Fruit fly (Drosophila melanogaster) whole organism, embryonic: ENCODE data around the gene glu.
A peak's percentile ranks its signal among the peaks of the same experiment; 100 is the strongest.

Experiments
- BtbVII ChIP-seq: fragments of 200-800 bp; sonication (Bioruptor generic); optimal IDR thresholded peaks from 3 replicates; lab custom pipeline; 2017; ENCODE audit warnings: missing biosample characterization, mild to moderate bottlenecking, missing genetic modification characterization
- CG10543 ChIP-seq: fragments of 200-800 bp; sonication (Bioruptor generic); optimal IDR thresholded peaks from 3 replicates; lab custom pipeline; 2017; ENCODE audit warnings: missing biosample characterization, mild to moderate bottlenecking, missing genetic modification characterization, moderate library complexity
- CG12071 ChIP-seq: fragments of 200-800 bp; sonication (Bioruptor generic); optimal IDR thresholded peaks from 3 replicates; lab custom pipeline; 2018; ENCODE audit warnings: missing biosample characterization, mild to moderate bottlenecking, missing genetic modification characterization
- CG12659 ChIP-seq: fragments of 200-800 bp; sonication (Bioruptor generic); optimal IDR thresholded peaks from 3 replicates; lab custom pipeline; 2017; ENCODE audit warnings: mild to moderate bottlenecking, missing biosample characterization, missing genetic modification reagents, missing genetic modification characterization
- CG12942 ChIP-seq: fragments of 200-800 bp; sonication (Bioruptor generic); optimal IDR thresholded peaks from 3 replicates; lab custom pipeline; 2016; ENCODE audit warnings: missing biosample characterization, missing genetic modification characterization
- CG2116 ChIP-seq: fragments of 200-800 bp; sonication (Bioruptor generic); optimal IDR thresholded peaks from 3 replicates; lab custom pipeline; 2018; ENCODE audit warnings: missing biosample characterization, mild to moderate bottlenecking, missing genetic modification characterization
- CG2120 ChIP-seq: fragments of 200-800 bp; sonication (Bioruptor generic); optimal IDR thresholded peaks from 3 replicates; lab custom pipeline; 2016; ENCODE audit warnings: missing biosample characterization, missing genetic modification characterization
- CG4282 ChIP-seq: fragments of 200-800 bp; sonication (Bioruptor generic); optimal IDR thresholded peaks from 2 replicates; lab custom pipeline; 2016; ENCODE audit warnings: missing biosample characterization, missing genetic modification characterization
- CG4328 ChIP-seq: fragments of 200-800 bp; sonication (Bioruptor generic); optimal IDR thresholded peaks from 3 replicates; lab custom pipeline; 2017; ENCODE audit warnings: missing biosample characterization, missing genetic modification reagents, missing genetic modification characterization
- CG4424 ChIP-seq: fragments of 200-800 bp; sonication (Bioruptor generic); optimal IDR thresholded peaks from 3 replicates; lab custom pipeline; 2016; ENCODE audit warnings: missing biosample characterization, missing genetic modification characterization
- CG6765 ChIP-seq: fragments of 200-800 bp; sonication (Bioruptor generic); optimal IDR thresholded peaks from 3 replicates; lab custom pipeline; 2017; ENCODE audit warnings: missing biosample characterization, mild to moderate bottlenecking, missing genetic modification characterization
- CG7745 ChIP-seq: fragments of 200-800 bp; sonication (Bioruptor generic); optimal IDR thresholded peaks from 2 replicates; lab custom pipeline; 2018; ENCODE audit warnings: missing biosample characterization, mild to moderate bottlenecking, missing genetic modification characterization, moderate library complexity
- CG7786 ChIP-seq: fragments of 200-800 bp; sonication (Bioruptor generic); optimal IDR thresholded peaks from 2 replicates; lab custom pipeline; 2016; ENCODE audit warnings: missing biosample characterization, missing genetic modification characterization
- CG8089 ChIP-seq: fragments of 200-800 bp; sonication (Bioruptor generic); optimal IDR thresholded peaks from 3 replicates; lab custom pipeline; 2016; ENCODE audit warnings: missing biosample characterization, missing genetic modification characterization
- Dll ChIP-seq: fragments of 200-800 bp; sonication (Bioruptor generic); IDR thresholded peaks from 4 replicates; pipeline ENCODE4 v1.3.6; 2022; ENCODE audit warnings: missing biosample characterization, missing genetic modification characterization; ENCODE audit not compliant: partially characterized antibody
- Dp ChIP-seq: fragments of 200-800 bp; sonication (Bioruptor generic); optimal IDR thresholded peaks from 2 replicates; lab custom pipeline; 2018; ENCODE audit warnings: missing biosample characterization, mild to moderate bottlenecking, missing genetic modification characterization, moderate library complexity
- Dref ChIP-seq: fragments of 200-800 bp; sonication (Bioruptor generic); IDR thresholded peaks from 2 replicates; pipeline ENCODE4 v1.3.6; 2022; ENCODE audit warnings: missing biosample characterization, missing genetic modification characterization
- E2f1 ChIP-seq: fragments of 200-800 bp; sonication (Bioruptor generic); IDR thresholded peaks from 2 replicates; pipeline ENCODE4 v1.3.6; 2022; ENCODE audit warnings: missing biosample characterization, missing genetic modification characterization
- Fer3 ChIP-seq: fragments of 200-800 bp; sonication (Bioruptor generic); optimal IDR thresholded peaks from 2 replicates; lab custom pipeline; 2018; ENCODE audit warnings: missing biosample characterization, mild to moderate bottlenecking, missing genetic modification characterization, moderate library complexity
- NK7.1 ChIP-seq: fragments of 200-800 bp; sonication (Bioruptor generic); optimal IDR thresholded peaks from 3 replicates; lab custom pipeline; 2016; ENCODE audit warnings: missing biosample characterization, missing genetic modification characterization
- Sox100B ChIP-seq: fragments of 200-800 bp; sonication (Bioruptor generic); optimal IDR thresholded peaks from 3 replicates; lab custom pipeline; 2018; ENCODE audit warnings: missing biosample characterization, mild to moderate bottlenecking, missing genetic modification characterization
- Spps ChIP-seq: fragments of 200-800 bp; sonication (Bioruptor generic); optimal IDR thresholded peaks from 2 replicates; lab custom pipeline; 2018; ENCODE audit warnings: missing biosample characterization, mild to moderate bottlenecking, missing genetic modification characterization
- TFAM ChIP-seq: fragments of 200-800 bp; sonication (Bioruptor generic); optimal IDR thresholded peaks from 2 replicates; lab custom pipeline; 2017; ENCODE audit warnings: missing biosample characterization, missing genetic modification characterization, inconsistent platforms
- ap ChIP-seq: fragments of 200-800 bp; sonication (Bioruptor generic); IDR thresholded peaks from 2 replicates; pipeline ENCODE4 v1.3.6; 2022; ENCODE audit warnings: missing biosample characterization, missing genetic modification characterization
- ase ChIP-seq: fragments of 200-800 bp; sonication (Bioruptor generic); IDR thresholded peaks from 3 replicates; pipeline ENCODE4 v1.3.6; 2022; ENCODE audit warnings: missing biosample characterization, missing genetic modification characterization
- chinmo ChIP-seq: fragments of 200-800 bp; sonication (Bioruptor generic); IDR thresholded peaks from 4 replicates; pipeline ENCODE4 v1.3.6; 2022; ENCODE audit warnings: missing biosample characterization, missing genetic modification characterization; ENCODE audit not compliant: partially characterized antibody
- chn ChIP-seq: fragments of 200-800 bp; sonication (Bioruptor generic); optimal IDR thresholded peaks from 2 replicates; lab custom pipeline; 2016; ENCODE audit warnings: missing biosample characterization, missing genetic modification characterization
- cwo ChIP-seq: fragments of 200-800 bp; sonication (Bioruptor generic); optimal IDR thresholded peaks from 3 replicates; lab custom pipeline; 2017; ENCODE audit warnings: missing biosample characterization, missing genetic modification characterization, mild to moderate bottlenecking, moderate library complexity, missing genetic modification reagents
- ewg ChIP-seq: fragments of 200-800 bp; sonication (Bioruptor generic); optimal IDR thresholded peaks from 3 replicates; lab custom pipeline; 2017; ENCODE audit warnings: mild to moderate bottlenecking, missing biosample characterization, missing genetic modification reagents, missing genetic modification characterization
- gfzf ChIP-seq: fragments of 200-800 bp; sonication (Bioruptor generic); optimal IDR thresholded peaks from 2 replicates; lab custom pipeline; 2016; ENCODE audit warnings: missing biosample characterization, mild to moderate bottlenecking, missing genetic modification characterization, moderate library complexity
- gsb-n ChIP-seq: fragments of 200-800 bp; sonication (Bioruptor generic); optimal IDR thresholded peaks from 3 replicates; lab custom pipeline; 2018; ENCODE audit warnings: missing biosample characterization, mild to moderate bottlenecking, missing genetic modification characterization
- ham ChIP-seq: fragments of 200-800 bp; sonication (Bioruptor generic); IDR thresholded peaks from 2 replicates; pipeline ENCODE4 v1.3.6; 2022; ENCODE audit warnings: missing biosample characterization, missing genetic modification characterization
- insv ChIP-seq, 2 experiments: fragments of 200-800 bp; sonication (Bioruptor generic); optimal IDR thresholded peaks; 3 replicates each; lab custom pipeline; 2016 to 2018; ENCODE audit warnings: missing biosample characterization in 2 of 2, missing genetic modification characterization in 2 of 2
- jumu ChIP-seq: fragments of 200-800 bp; sonication (Bioruptor generic); optimal IDR thresholded peaks from 3 replicates; lab custom pipeline; 2016; ENCODE audit warnings: missing biosample characterization, missing genetic modification characterization
- kah ChIP-seq: fragments of 200-800 bp; sonication (Bioruptor generic); optimal IDR thresholded peaks from 2 replicates; lab custom pipeline; 2018; ENCODE audit warnings: missing biosample characterization, mild to moderate bottlenecking, missing genetic modification characterization
- kay ChIP-seq: fragments of 200-800 bp; sonication (Bioruptor generic); optimal IDR thresholded peaks from 2 replicates; lab custom pipeline; 2016; ENCODE audit warnings: missing biosample characterization, missing genetic modification characterization
- nerfin-1 ChIP-seq: fragments of 200-800 bp; sonication (Bioruptor generic); optimal IDR thresholded peaks from 3 replicates; lab custom pipeline; 2019; ENCODE audit warnings: missing biosample characterization, mild to moderate bottlenecking, missing genetic modification characterization, moderate library complexity
- nmo ChIP-seq: fragments of 200-800 bp; sonication (Bioruptor generic); optimal IDR thresholded peaks from 2 replicates; lab custom pipeline; 2018; ENCODE audit warnings: missing biosample characterization, mild to moderate bottlenecking, missing genetic modification characterization, moderate library complexity
- nom ChIP-seq: fragments of 200-800 bp; sonication (Bioruptor generic); optimal IDR thresholded peaks from 2 replicates; lab custom pipeline; 2017; ENCODE audit warnings: missing biosample characterization, missing genetic modification characterization, mild to moderate bottlenecking, moderate library complexity, missing genetic modification reagents
- odd ChIP-seq: fragments of 200-800 bp; sonication (Bioruptor generic); optimal IDR thresholded peaks from 2 replicates; lab custom pipeline; 2017; ENCODE audit warnings: missing biosample characterization, mild to moderate bottlenecking, missing genetic modification characterization
- org-1 ChIP-seq: fragments of 200-800 bp; sonication (Bioruptor generic); optimal IDR thresholded peaks from 2 replicates; lab custom pipeline; 2017; ENCODE audit warnings: missing biosample characterization, missing genetic modification characterization
- pzg ChIP-seq: fragments of 200-800 bp; sonication (Bioruptor generic); optimal IDR thresholded peaks from 3 replicates; lab custom pipeline; 2018; ENCODE audit warnings: missing biosample characterization, mild to moderate bottlenecking, missing genetic modification characterization, moderate library complexity
- ro ChIP-seq: fragments of 200-800 bp; sonication (Bioruptor generic); IDR thresholded peaks from 2 replicates; pipeline ENCODE4 v1.3.6; 2022; ENCODE audit warnings: missing biosample characterization, missing genetic modification characterization
- sens ChIP-seq: fragments of 200-800 bp; sonication (Bioruptor generic); peaks from one replicate; lab custom pipeline; 2016; ENCODE audit warnings: missing biosample characterization, missing genetic modification characterization
- stwl ChIP-seq: fragments of 200-800 bp; sonication (Bioruptor generic); optimal IDR thresholded peaks from 3 replicates; lab custom pipeline; 2018; ENCODE audit warnings: missing biosample characterization, mild to moderate bottlenecking, missing genetic modification characterization, moderate library complexity
- tna ChIP-seq: fragments of 200-800 bp; sonication (Bioruptor generic); IDR thresholded peaks from 2 replicates; pipeline ENCODE4 v1.3.6; 2022; ENCODE audit warnings: missing biosample characterization, missing genetic modification characterization; ENCODE audit not compliant: partially characterized antibody
- wor ChIP-seq: fragments of 200-800 bp; sonication (Bioruptor generic); IDR thresholded peaks from 2 replicates; pipeline ENCODE4 v1.3.6; 2022; ENCODE audit warnings: missing biosample characterization, missing genetic modification characterization
- z ChIP-seq: fragments of 200-800 bp; sonication (Bioruptor generic); IDR thresholded peaks from 3 replicates; pipeline ENCODE4 v1.3.6; 2022; ENCODE audit warnings: missing biosample characterization, missing genetic modification characterization

glu gene

DNA sequence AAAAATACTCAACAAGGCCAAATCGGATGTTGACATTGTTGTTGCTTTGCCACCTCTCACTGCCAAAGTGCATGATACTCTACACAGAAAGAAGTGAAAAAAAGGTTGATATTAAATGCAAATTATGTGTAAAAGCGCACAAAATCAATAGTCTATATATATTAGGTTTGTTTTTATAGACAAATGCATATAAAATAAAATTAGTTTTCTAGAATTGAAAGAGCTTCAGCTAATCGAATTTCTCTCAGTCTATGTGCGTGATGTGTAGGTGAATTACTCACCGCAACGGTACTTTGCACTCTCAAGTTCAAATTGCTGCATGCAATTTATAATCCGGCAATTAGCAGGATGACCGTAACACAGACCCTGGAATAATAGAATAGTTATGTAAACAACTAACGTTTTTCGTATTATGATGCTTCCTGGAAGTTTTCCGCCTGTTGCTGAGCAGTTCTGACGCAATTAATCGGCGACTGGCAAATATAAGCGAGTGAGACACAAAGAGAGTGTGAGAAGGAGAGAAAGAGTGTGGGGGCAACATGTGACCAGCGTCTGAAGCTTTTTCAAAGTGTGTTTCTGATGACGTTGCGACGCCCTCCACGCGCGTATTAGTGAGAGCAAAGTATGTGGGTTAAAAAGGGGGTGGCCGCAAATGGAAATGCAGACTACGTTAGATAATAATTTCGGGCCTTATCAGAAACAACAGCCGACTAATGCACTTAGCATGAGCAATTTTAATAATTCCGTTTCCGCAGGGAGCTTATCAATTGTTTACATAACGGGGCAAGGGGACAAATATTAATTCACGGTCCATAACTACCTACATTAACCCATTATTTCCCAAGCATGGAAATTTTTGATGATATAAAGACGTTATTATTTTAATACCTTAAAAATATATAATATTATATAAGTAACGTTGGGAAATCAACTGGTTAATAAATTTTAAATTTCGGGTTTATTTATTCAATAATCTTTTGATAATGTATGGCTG is 17.2 kb downstream of the glu start (continued):
- TF ChIP-seq chn (peak; percentile 82), org-1 (peak; percentile 59), NK7.1 (GFP tag; lab: Kevin White, UChicago) (peak; percentile 55), CG7786 (GFP tag; lab: Kevin White, UChicago) (peak; percentile 51), ham (GFP tag; lab: Robert Waterston, UW) (no peak; the same call in 1 of the 2 replicates), CG6765 (GFP tag; lab: Kevin White, UChicago) (peak; percentile 58), cwo (GFP tag; lab: Kevin White, UChicago) (peak; percentile 86), stwl (peak; percentile 22), ro (peak; percentile 88), gfzf (GFP tag; lab: Kevin White, UChicago) (no peak), pzg (GFP tag; lab: Kevin White, UChicago) (peak; percentile 3), E2f1 (peak; percentile 95), CG2120 (peak; percentile 83), chinmo (peak; percentile 88), CG4282 (GFP tag; lab: Kevin White, UChicago) (peak; percentile 17), TFAM (GFP tag; lab: Kevin White, UChicago) (peak; percentile 64), Fer3 (tag; lab: Kevin White, UChicago) (peak; percentile 94), Dll (GFP tag; lab: Robert Waterston, UW) (no peak), nom (GFP tag; lab: Kevin White, UChicago) (peak; percentile 87), gsb-n (tag; lab: Kevin White, UChicago) (peak; percentile 88), Dref (GFP tag; lab: Robert Waterston, UW) (no peak), tna (GFP tag; lab: Robert Waterston, UW) (peak; percentile 10; the same call in 1 of the 2 replicates), CG10543 (no peak), ewg (GFP tag; lab: Kevin White, UChicago) (peak; percentile 83), CG12942 (GFP tag; lab: Kevin White, UChicago) (peak; percentile 81), nmo (GFP tag; lab: Kevin White, UChicago) (peak; percentile 95), Dp (GFP tag; lab: Kevin White, UChicago) (no peak), CG7745 (tag; lab: Kevin White, UChicago) (peak; percentile 7), wor (GFP tag; lab: Robert Waterston, UW) (peak; percentile 90), CG12659 (peak; percentile 90), Sox100B (peak; percentile 91), odd (GFP tag; lab: Kevin White, UChicago) (peak; percentile 80), insv (GFP tag; optimal IDR thresholded peaks at IDR 0.05; lab: Kevin White, UChicago) (peak in 1 of 2 experiments; percentile 52), z (GFP tag; lab: Robert Waterston, UW) (peak; percentile 62), sens (GFP tag; lab: Kevin White, UChicago) (peak; percentile 98), Spps (tag; lab: Kevin White, UChicago) (peak; percentile 91), CG12071 (GFP tag; lab: Kevin White, UChicago) (peak; percentile 76), nerfin-1 (peak; percentile 87), kay (GFP tag; lab: Kevin White, UChicago) (peak; percentile 93), CG8089 (GFP tag; lab: Kevin White, UChicago) (peak; percentile 58), ase (GFP tag; lab: Robert Waterston, UW) (peak; percentile 95), CG2116 (GFP tag; lab: Kevin White, UChicago) (peak; percentile 64), BtbVII (GFP tag; lab: Kevin White, UChicago) (peak; percentile 69), kah (GFP tag; lab: Kevin White, UChicago) (peak; percentile 78), CG4424 (GFP tag; lab: Kevin White, UChicago) (peak; percentile 95), CG4328 (GFP tag; lab: Kevin White, UChicago) (peak; percentile 77), ap (GFP tag; lab: Robert Waterston, UW) (peak; percentile 93), jumu (GFP tag; lab: Kevin White, UChicago) (peak; percentile 61)
